Worm (Caenorhabditis elegans): ENCODE measurements around the gene chil-7.
A peak's percentile ranks its signal among the peaks of the same experiment; 100 is the strongest.

The chil-7 gene

ce11 chrII:9914999-9915398 is 44.0 kb upstream of the chil-7 start, which contains the start of gene F26C11.3:
TSS of gene F26C11.3 (minus strand) at chrII:9915099.
- TF ChIP-seq ceh-19 (GFP tag; optimal IDR thresholded peaks at IDR 0.05) (no peak), hlh-13 (GFP tag; optimal IDR thresholded peaks at IDR 0.05) (no peak)

ce11 chrII:9904459-9904858 is 33.5 kb upstream of the chil-7 start:
- TF ChIP-seq syd-9 (tag; optimal IDR thresholded peaks at IDR 0.05): no peak
- no peak for TF ChIP-seq fkh-6 (tag; optimal IDR thresholded peaks at IDR 0.05)
- no peak for TF ChIP-seq ceh-9 (tag; optimal IDR thresholded peaks at IDR 0.05)
- TF ChIP-seq ets-4 (tag; optimal IDR thresholded peaks at IDR 0.05): no peak
- TF ChIP-seq tbx-2 (tag; optimal IDR thresholded peaks at IDR 0.05): no peak
- no peak for TF ChIP-seq unc-42 (tag; optimal IDR thresholded peaks at IDR 0.05)
- TF ChIP-seq lim-6 (tag; optimal IDR thresholded peaks at IDR 0.05): no peak
- no peak for TF ChIP-seq F13H6.1 (tag; optimal IDR thresholded peaks at IDR 0.05)

- no peak for TF ChIP-seq npax-4 (tag; optimal IDR thresholded peaks at IDR 0.05)
- no peak for TF ChIP-seq dmd-4 (tag; optimal IDR thresholded peaks at IDR 0.05; ENCODE audit: borderline replicate concordance)
- no peak for TF ChIP-seq Y22D7AL.16 (tag; optimal IDR thresholded peaks at IDR 0.05)
- no peak for TF ChIP-seq ceh-30 (tag; optimal IDR thresholded peaks at IDR 0.05)
- no peak for TF ChIP-seq C08G9.2 (tag; optimal IDR thresholded peaks at IDR 0.05)
- no peak for TF ChIP-seq pat-9 (tag; optimal IDR thresholded peaks at IDR 0.05)
These were observed 29.3 kb upstream of the chil-7 start, which contains the start of gene unc-4 for ce11 chrII:9900276-9900675. TSS of gene unc-4 (minus strand) at chrII:9900376.

ce11 chrII:9898744-9899143 is 27.8 kb upstream of the chil-7 start:
- TF ChIP-seq madf-2 (tag; optimal IDR thresholded peaks at IDR 0.05) (no peak), mec-3 (tag; optimal IDR thresholded peaks at IDR 0.05; ENCODE audit: borderline replicate concordance) (no peak), fax-1 (tag; optimal IDR thresholded peaks at IDR 0.05) (no peak), ceh-6 (GFP tag; optimal IDR thresholded peaks at IDR 0.05) (no peak), C08G9.2 (tag; optimal IDR thresholded peaks at IDR 0.05) (no peak), ceh-30 (tag; optimal IDR thresholded peaks at IDR 0.05) (no peak), ceh-9 (tag; optimal IDR thresholded peaks at IDR 0.05) (no peak), ceh-18 (tag; optimal IDR thresholded peaks at IDR 0.05) (no peak), fkh-6 (tag; optimal IDR thresholded peaks at IDR 0.05) (no peak), pha-4 (tag; optimal IDR thresholded peaks at IDR 0.05) (no peak), ceh-2 (tag; optimal IDR thresholded peaks at IDR 0.05) (no peak)

ce11 chrII:9895173-9895572 is 24.2 kb upstream of the chil-7 start:
- TF ChIP-seq sox-4 (tag; optimal IDR thresholded peaks at IDR 0.05) (no peak), nhr-232 (tag; optimal IDR thresholded peaks at IDR 0.05) (no peak), ceh-22 (tag; optimal IDR thresholded peaks at IDR 0.05) (no peak)

ce11 chrII:9894435-9894834 is 23.5 kb upstream of the chil-7 start, which contains the start of gene F26C11.1:
TSS of gene F26C11.1 (plus strand) at chrII:9894735.
- TF ChIP-seq elt-2 (tag; optimal IDR thresholded peaks at IDR 0.05) (no peak), npax-4 (tag; optimal IDR thresholded peaks at IDR 0.05) (no peak)

- no peak for TF ChIP-seq ets-4 (tag; optimal IDR thresholded peaks at IDR 0.05)
- TF ChIP-seq nfya-1 (tag; optimal IDR thresholded peaks at IDR 0.05): peak; percentile 73
- TF ChIP-seq ahr-1 (tag; optimal IDR thresholded peaks at IDR 0.05): no peak
- TF ChIP-seq unc-42 (tag; optimal IDR thresholded peaks at IDR 0.05): peak; percentile 33
These were observed 21.4 kb upstream of the chil-7 start, which contains the start of gene C08H9.16 for ce11 chrII:9892409-9892808. TSS of gene C08H9.16 (plus strand) at chrII:9892778.

ce11 chrII:9891823-9892222 is 20.9 kb upstream of the chil-7 start:
- TF ChIP-seq elt-2 (tag; optimal IDR thresholded peaks at IDR 0.05) (peak; percentile 81), che-1 (tag; optimal IDR thresholded peaks at IDR 0.05) (no peak)
